Fruit fly (Drosophila melanogaster) whole organism, wandering third instar larva: ENCODE results near the gene CG13692.

ENCODE experiments used
- ey ChIP-seq: fragments of 200-800 bp; sonication (Bioruptor generic); optimal IDR thresholded peaks from 2 replicates; lab custom pipeline; 2016; ENCODE audit warnings: missing biosample characterization, missing genetic modification characterization
- fru ChIP-seq: fragments of 200-800 bp; sonication (Bioruptor generic); optimal IDR thresholded peaks from 3 replicates; lab custom pipeline; 2016; ENCODE audit warnings: missing biosample characterization, mild to moderate bottlenecking, missing genetic modification characterization
- pan ChIP-seq: fragments of >200 bp; optimal IDR thresholded peaks from 2 replicates; lab custom pipeline; 2017

DNA sequence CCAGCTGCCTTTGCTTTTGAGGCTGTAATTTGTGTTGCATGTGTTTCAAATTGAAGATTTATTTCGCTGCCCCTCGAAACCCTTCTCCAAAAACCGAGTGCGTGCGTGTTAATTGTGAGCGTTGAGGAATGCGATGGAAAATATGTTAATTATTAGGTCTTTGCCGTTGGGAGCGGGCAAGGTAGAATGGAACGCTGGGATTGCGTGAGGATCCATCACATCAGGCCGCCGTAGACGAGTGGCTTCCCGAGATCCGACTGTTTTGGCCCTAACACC, 19.8 kb downstream of the CG13692 start:
- TF ChIP-seq fru (GFP tag; lab: Kevin White, UChicago) (no peak), pan (no peak), ey (no peak)
